Worm (Caenorhabditis elegans) whole organism, L1 larva: ENCODE measurements around the gene mcat-1.

ENCODE experiments used
- C04F5.9 ChIP-seq: sonication (generic microtip); optimal IDR thresholded peaks from 2 replicates; lab custom pipeline; 2016; ENCODE audit warnings: missing genetic modification characterization, missing compliant biosample characterization
- Y116A8C.19 ChIP-seq: sonication (generic microtip); optimal IDR thresholded peaks from 2 replicates; lab custom pipeline; 2016; ENCODE audit warnings: missing compliant biosample characterization, missing genetic modification characterization, borderline replicate concordance
- aha-1 ChIP-seq: fragments of 150-350 bp; optimal IDR thresholded peaks from 2 replicates; lab custom pipeline; 2014; ENCODE audit warnings: missing biosample characterization, missing genetic modification characterization
- alr-1 ChIP-seq: fragments of 200-800 bp; sonication (Bioruptor generic); optimal IDR thresholded peaks from 2 replicates; lab custom pipeline; 2018; ENCODE audit warnings: borderline replicate concordance, mild to moderate bottlenecking, missing genetic modification characterization, missing compliant biosample characterization
- blmp-1 ChIP-seq: fragments of 150-350 bp; optimal IDR thresholded peaks from 2 replicates; lab custom pipeline; 2014; ENCODE audit warnings: missing biosample characterization, missing genetic modification characterization
- ceh-90 ChIP-seq: sonication (generic microtip); optimal IDR thresholded peaks from 2 replicates; lab custom pipeline; 2016; ENCODE audit warnings: missing genetic modification characterization, missing compliant biosample characterization
- efl-1 ChIP-seq, 4 experiments: fragments of 150-350 bp; optimal IDR thresholded peaks in 3 of 4; peaks in 1 of 4; 1 replicate in 1 of 4; 2 replicates in 3 of 4; lab custom pipeline; 2014; ENCODE audit warnings: missing biosample characterization in 2 of 4, missing genetic modification characterization in 2 of 4, missing genetic modification reagents in 2 of 4
- efl-3 ChIP-seq: fragments of 200-800 bp; sonication (Bioruptor generic); optimal IDR thresholded peaks from 2 replicates; lab custom pipeline; 2018; ENCODE audit warnings: mild to moderate bottlenecking, missing genetic modification characterization, missing compliant biosample characterization
- fkh-8 ChIP-seq: sonication (generic microtip); optimal IDR thresholded peaks from 2 replicates; lab custom pipeline; 2016; ENCODE audit warnings: mild to moderate bottlenecking, missing genetic modification characterization, missing compliant biosample characterization
- grh-1 ChIP-seq: fragments of 200-800 bp; sonication (Bioruptor generic); IDR thresholded peaks from 2 replicates; pipeline ENCODE4 v1.3.6; 2022; ENCODE audit warnings: missing genetic modification reagents, missing genetic modification characterization, missing compliant biosample characterization
- hlh-17 ChIP-seq: fragments of 200-800 bp; sonication (Bioruptor generic); optimal IDR thresholded peaks from 2 replicates; lab custom pipeline; 2018; ENCODE audit warnings: missing genetic modification characterization, mild to moderate bottlenecking, missing compliant biosample characterization, moderate library complexity, borderline replicate concordance
- lin-13 ChIP-seq: fragments of 150-350 bp; optimal IDR thresholded peaks from 2 replicates; lab custom pipeline; 2014; ENCODE audit warnings: missing biosample characterization, missing genetic modification reagents, missing genetic modification characterization
- lin-15B ChIP-seq: fragments of 150-350 bp; sonication (generic microtip); optimal IDR thresholded peaks from 3 replicates; lab custom pipeline; 2014; ENCODE audit warnings: missing biosample characterization, missing genetic modification characterization
- lin-35 ChIP-seq, 2 experiments: fragments of 150-350 bp; optimal IDR thresholded peaks; 2 replicates each; lab custom pipeline; 2014; ENCODE audit warnings: missing biosample characterization in 2 of 2, missing genetic modification characterization in 2 of 2, missing genetic modification reagents in 2 of 2
- lsy-2 ChIP-seq, 2 experiments: fragments of 150-350 bp; optimal IDR thresholded peaks; 2 replicates each; lab custom pipeline; 2014; ENCODE audit warnings: missing biosample characterization in 2 of 2, missing genetic modification characterization in 2 of 2
- mdl-1 ChIP-seq, 2 experiments: fragments of 150-350 bp; optimal IDR thresholded peaks; 2 replicates each; lab custom pipeline; 2014 to 2017; ENCODE audit warnings: missing biosample characterization in 2 of 2, missing genetic modification characterization in 2 of 2, inconsistent platforms in 1 of 2
- nhr-19 ChIP-seq: fragments of 200-800 bp; sonication (Bioruptor generic); conservative IDR thresholded peaks from 2 replicates; pipeline ENCODE4 v1.3.6; 2022; ENCODE audit warnings: missing genetic modification characterization, missing compliant biosample characterization
- nhr-20 ChIP-seq: sonication (generic microtip); optimal IDR thresholded peaks from 2 replicates; lab custom pipeline; 2016; ENCODE audit warnings: mild to moderate bottlenecking, missing genetic modification characterization, missing compliant biosample characterization
- nhr-76 ChIP-seq: sonication (generic microtip); optimal IDR thresholded peaks from 2 replicates; lab custom pipeline; 2017; ENCODE audit warnings: missing biosample characterization, missing genetic modification characterization
- nhr-84 ChIP-seq: sonication (generic microtip); optimal IDR thresholded peaks from 2 replicates; lab custom pipeline; 2017; ENCODE audit warnings: missing biosample characterization, missing genetic modification characterization
- nhr-85 ChIP-seq: sonication (generic microtip); peaks from one replicate; lab custom pipeline; 2016; ENCODE audit warnings: missing genetic modification characterization, inconsistent platforms, missing compliant biosample characterization
- pag-3 ChIP-seq: sonication (generic microtip); optimal IDR thresholded peaks from 2 replicates; lab custom pipeline; 2017; ENCODE audit warnings: missing genetic modification characterization, mild to moderate bottlenecking, missing compliant biosample characterization, antibody characterized with exemption, borderline replicate concordance; ENCODE audit not compliant: insufficient read depth
- pqm-1 ChIP-seq: sonication (generic microtip); optimal IDR thresholded peaks from 3 replicates; lab custom pipeline; 2017; ENCODE audit warnings: missing biosample characterization, missing genetic modification characterization
- rnt-1 ChIP-seq: sonication (generic microtip); optimal IDR thresholded peaks from 2 replicates; lab custom pipeline; 2016; ENCODE audit warnings: mild to moderate bottlenecking, missing genetic modification characterization, moderate library complexity, missing compliant biosample characterization
- skn-1 ChIP-seq: fragments of 150-350 bp; optimal IDR thresholded peaks from 2 replicates; lab custom pipeline; 2014; ENCODE audit warnings: missing biosample characterization, missing genetic modification characterization
- snu-23 ChIP-seq: sonication (generic microtip); optimal IDR thresholded peaks from 2 replicates; lab custom pipeline; 2016; ENCODE audit warnings: missing genetic modification characterization, missing compliant biosample characterization
- swsn-7 ChIP-seq: sonication (generic microtip); optimal IDR thresholded peaks from 2 replicates; lab custom pipeline; 2016; ENCODE audit warnings: missing genetic modification characterization, missing compliant biosample characterization
- tbx-2 ChIP-seq: sonication (generic microtip); optimal IDR thresholded peaks from 2 replicates; lab custom pipeline; 2016; ENCODE audit warnings: missing genetic modification characterization, missing compliant biosample characterization
- tlp-1 ChIP-seq: fragments of 150-350 bp; optimal IDR thresholded peaks from 2 replicates; lab custom pipeline; 2014; ENCODE audit warnings: missing biosample characterization, missing genetic modification characterization
- unc-130 ChIP-seq: fragments of 150-350 bp; optimal IDR thresholded peaks from 2 replicates; lab custom pipeline; 2017; ENCODE audit warnings: missing biosample characterization, missing genetic modification characterization, inconsistent platforms
- unc-98 ChIP-seq: fragments of 200-800 bp; sonication (Bioruptor generic); IDR thresholded peaks from 2 replicates; pipeline ENCODE4 v1.3.6; 2022; ENCODE audit warnings: missing genetic modification characterization, missing compliant biosample characterization
- zag-1 ChIP-seq: fragments of 150-350 bp; optimal IDR thresholded peaks from 2 replicates; lab custom pipeline; 2014; ENCODE audit warnings: missing biosample characterization, missing genetic modification characterization
- ztf-4 ChIP-seq: fragments of 150-350 bp; optimal IDR thresholded peaks from 2 replicates; lab custom pipeline; 2014; ENCODE audit warnings: missing biosample characterization, missing genetic modification characterization

mcat-1 gene

DNA sequence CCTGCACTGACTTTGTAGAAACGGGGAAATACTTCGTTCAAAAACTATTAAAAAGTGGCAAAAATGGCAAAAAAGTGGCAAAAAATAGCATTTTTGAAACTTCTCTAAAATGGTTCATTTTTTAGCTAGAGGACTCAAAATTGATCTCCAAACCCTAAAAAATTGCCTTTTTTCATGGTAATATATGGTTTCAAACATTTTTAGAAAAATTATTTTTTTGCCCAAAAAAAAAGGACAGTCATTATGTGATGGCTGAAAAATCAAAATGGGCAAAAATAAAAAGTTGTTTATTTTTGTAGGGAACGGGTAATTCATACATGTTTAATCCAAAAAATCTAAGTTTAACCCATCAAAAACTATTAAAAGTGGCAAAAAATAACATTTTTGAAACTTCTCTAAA lies 3.4 kb downstream of the mcat-1 start:
- TF ChIP-seq nhr-76 (tag; lab: Kevin White, UChicago) = no peak
- no peak for TF ChIP-seq blmp-1 (tag; lab: Kevin White, UChicago)
- TF ChIP-seq fkh-8 (tag; lab: Kevin White, UChicago) = no peak
- no peak for TF ChIP-seq tbx-2 (tag; lab: Kevin White, UChicago)
- no peak for TF ChIP-seq hlh-17 (GFP tag; lab: Kevin White, UChicago)
- TF ChIP-seq swsn-7 (tag; lab: Kevin White, UChicago) = no peak
- TF ChIP-seq zag-1 (tag; lab: Kevin White, UChicago) = no peak
- no peak for TF ChIP-seq aha-1 (tag; lab: Kevin White, UChicago)
- TF ChIP-seq lin-15B (tag; lab: Kevin White, UChicago) = no peak
- TF ChIP-seq nhr-19 (GFP tag; lab: Robert Waterston, UW) = no peak
- no peak for TF ChIP-seq alr-1 (tag; lab: Kevin White, UChicago)
- no peak for TF ChIP-seq lin-13 (GFP tag; lab: Kevin White, UChicago)
- no peak for TF ChIP-seq ztf-4 (tag; lab: Kevin White, UChicago)
- TF ChIP-seq tlp-1 = no peak
- no peak for TF ChIP-seq rnt-1 (tag; lab: Kevin White, UChicago)

DNA sequence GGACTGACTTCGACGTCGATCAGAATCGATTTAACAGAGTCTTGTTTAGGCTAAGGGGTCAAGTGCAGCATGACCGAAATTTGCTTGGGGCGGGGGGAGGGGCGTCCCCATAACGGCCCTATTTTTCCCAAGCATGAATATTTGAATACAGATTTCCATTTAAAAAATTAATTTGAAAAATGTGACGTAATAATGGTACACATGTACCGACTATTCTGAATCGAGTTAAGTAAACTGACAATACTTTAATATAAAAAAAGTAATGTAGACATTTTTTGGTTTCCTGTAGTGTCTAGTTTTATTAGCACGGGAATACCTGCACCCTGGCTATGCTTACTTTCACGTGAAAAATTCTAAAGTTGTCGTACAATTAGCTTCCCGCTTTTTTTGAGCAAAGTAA lies 4.5 kb downstream of the mcat-1 start:
- TF ChIP-seq nhr-84 (tag; lab: Kevin White, UChicago) = no peak
- no peak for TF ChIP-seq efl-1 (optimal IDR thresholded peaks at IDR 0.05; lab: Kevin White, UChicago)
- TF ChIP-seq efl-1 (GFP tag; optimal IDR thresholded peaks at IDR 0.05 in 1 of 2; lab: Kevin White, UChicago) = peak in 1 of 2 experiments; percentile 59

DNA sequence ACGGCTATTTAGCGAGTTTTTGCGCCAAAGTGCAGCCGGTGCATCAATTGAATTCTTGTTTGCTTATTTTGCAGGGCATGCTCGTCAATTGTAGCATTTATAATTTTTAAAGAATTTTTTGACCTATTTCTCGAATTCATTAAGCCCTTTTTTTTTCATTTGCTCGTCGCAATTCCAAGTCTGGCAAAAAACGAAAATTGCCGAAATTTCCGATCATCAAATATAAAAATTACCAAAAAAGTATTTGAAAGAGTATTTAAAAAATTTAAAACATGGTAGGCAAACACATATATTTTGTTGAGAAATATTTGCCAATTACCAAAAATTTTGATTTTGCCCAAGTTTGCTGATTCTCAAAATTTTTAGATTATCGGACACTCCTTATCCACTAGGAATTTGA lies 7.2 kb downstream of the mcat-1 start, which contains the start of gene C50D2.6:
Gene C50D2.6, plus strand, starts transcription at position 301 of the 400 bp plus-strand sequence.
- TF ChIP-seq pqm-1 (tag; lab: Kevin White, UChicago) = no peak
- no peak for TF ChIP-seq nhr-20 (tag; lab: Kevin White, UChicago)
- no peak for TF ChIP-seq pag-3
- TF ChIP-seq lsy-2 (tag; optimal IDR thresholded peaks at IDR 0.05; lab: Kevin White, UChicago) = no peak
- no peak for TF ChIP-seq nhr-85 (tag; lab: Kevin White, UChicago)
- no peak for TF ChIP-seq unc-98 (GFP tag; lab: Robert Waterston, UW)
- no peak for TF ChIP-seq tbx-2 (tag; lab: Kevin White, UChicago)
- no peak for TF ChIP-seq snu-23 (GFP tag; lab: Kevin White, UChicago)
- TF ChIP-seq nhr-19 (GFP tag; lab: Robert Waterston, UW) = no peak
- TF ChIP-seq blmp-1 (tag; lab: Kevin White, UChicago) = no peak
- TF ChIP-seq unc-130 (tag; lab: Kevin White, UChicago) = no peak
- no peak for TF ChIP-seq efl-3 (GFP tag; lab: Kevin White, UChicago)
- no peak for TF ChIP-seq mdl-1 (tag; optimal IDR thresholded peaks at IDR 0.05; lab: Kevin White, UChicago)
- TF ChIP-seq Y116A8C.19 (tag; lab: Kevin White, UChicago) = no peak
- TF ChIP-seq grh-1 (GFP tag; lab: Robert Waterston, UW) = no peak
- TF ChIP-seq nhr-76 (tag; lab: Kevin White, UChicago) = no peak
- TF ChIP-seq efl-1 (optimal IDR thresholded peaks at IDR 0.05; lab: Kevin White, UChicago) = no peak
- TF ChIP-seq efl-1 (GFP tag; optimal IDR thresholded peaks at IDR 0.05 in 1 of 2; lab: Kevin White, UChicago) = no peak
- no peak for TF ChIP-seq skn-1 (tag; lab: Kevin White, UChicago)
- no peak for TF ChIP-seq C04F5.9

DNA sequence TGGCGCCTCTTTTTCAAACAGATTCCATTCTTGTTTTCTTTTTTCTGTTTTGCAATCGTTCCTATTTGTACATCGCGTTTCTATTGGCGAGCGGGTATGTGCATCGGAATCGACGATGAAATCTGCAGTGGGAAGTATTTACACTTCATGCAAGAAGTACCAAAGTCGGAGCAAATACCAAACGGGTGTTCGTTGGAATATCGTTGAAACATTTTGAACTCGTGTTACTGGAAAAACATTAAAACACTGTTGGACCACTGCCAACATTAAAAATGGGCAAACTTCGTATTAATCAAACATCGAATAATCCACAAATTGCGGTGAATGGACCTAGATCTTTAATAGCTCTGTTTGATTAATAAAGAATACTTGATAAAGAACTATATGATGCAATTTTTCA lies 12.2 kb downstream of the mcat-1 start, which contains the start of gene C23H3.9:
Gene C23H3.9, minus strand, starts transcription at position 101 of the 400 bp plus-strand sequence.
- TF ChIP-seq C04F5.9 (no peak), nhr-19 (GFP tag; lab: Robert Waterston, UW) (no peak)

DNA sequence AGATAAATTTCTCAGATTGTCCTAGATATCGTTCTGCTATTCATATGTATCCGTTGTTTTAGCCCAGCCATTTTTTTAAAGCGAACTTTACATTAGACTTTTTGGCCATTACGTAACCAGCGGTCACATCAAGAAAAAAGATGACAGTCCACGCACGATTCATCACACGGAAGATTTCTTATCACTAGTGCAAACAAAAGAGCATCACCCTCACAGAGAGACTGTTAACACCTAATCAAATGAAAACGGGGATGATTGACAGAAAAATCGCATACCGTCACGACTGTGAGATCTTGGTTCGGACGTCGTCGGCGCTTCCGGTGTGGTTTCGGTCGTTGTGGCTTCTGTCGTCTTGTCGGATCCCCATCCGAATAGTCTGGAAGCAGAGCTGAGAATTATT lies 14.7 kb downstream of the mcat-1 start:
- TF ChIP-seq lin-35 (GFP tag; optimal IDR thresholded peaks at IDR 0.05; lab: Kevin White, UChicago) (peak in 1 of 2 experiments; percentile 7), aha-1 (tag; lab: Kevin White, UChicago) (no peak), ceh-90 (tag; lab: Kevin White, UChicago) (no peak)
- TF ChIP-seq, all 84 proteins: peak for 1
